Worm (Caenorhabditis elegans) whole organism, L1 larva: ENCODE results near the gene K04A8.1.

Experiments used
- ceh-82 ChIP-seq, 3 experiments: fragments of 150-350 bp in 1 of 3; sonication (generic microtip) in 2 of 3; optimal IDR thresholded peaks; 2 replicates each; lab custom pipeline; 2014 to 2017; ENCODE audit warnings: missing biosample characterization in 3 of 3, missing genetic modification characterization in 3 of 3
- irx-1 ChIP-seq: sonication (generic microtip); optimal IDR thresholded peaks from 2 replicates; lab custom pipeline; 2016; ENCODE audit warnings: missing genetic modification characterization, missing compliant biosample characterization
- lin-13 ChIP-seq: fragments of 150-350 bp; optimal IDR thresholded peaks from 2 replicates; lab custom pipeline; 2014; ENCODE audit warnings: missing biosample characterization, missing genetic modification reagents, missing genetic modification characterization
- mdl-1 ChIP-seq, 2 experiments: fragments of 150-350 bp; optimal IDR thresholded peaks; 2 replicates each; lab custom pipeline; 2014 to 2017; ENCODE audit warnings: missing biosample characterization in 2 of 2, missing genetic modification characterization in 2 of 2, inconsistent platforms in 1 of 2
- mep-1 ChIP-seq: fragments of 150-350 bp; optimal IDR thresholded peaks from 2 replicates; lab custom pipeline; 2014; ENCODE audit warnings: missing biosample characterization, missing genetic modification characterization
- nhr-11 ChIP-seq: fragments of 150-350 bp; optimal IDR thresholded peaks from 2 replicates; lab custom pipeline; 2014; ENCODE audit warnings: missing biosample characterization, missing genetic modification characterization
- nhr-237 ChIP-seq: fragments of 150-350 bp; optimal IDR thresholded peaks from 2 replicates; lab custom pipeline; 2014; ENCODE audit warnings: missing biosample characterization, missing genetic modification characterization
- snpc-4 ChIP-seq: fragments of 150-350 bp; optimal IDR thresholded peaks from 2 replicates; lab custom pipeline; 2014; ENCODE audit warnings: missing biosample characterization, missing genetic modification characterization
- sup-37 ChIP-seq: fragments of 200-800 bp; sonication (Bioruptor generic); optimal IDR thresholded peaks from 2 replicates; lab custom pipeline; 2018; ENCODE audit warnings: mild to moderate bottlenecking, missing genetic modification characterization, missing compliant biosample characterization
- ztf-4 ChIP-seq: fragments of 150-350 bp; optimal IDR thresholded peaks from 2 replicates; lab custom pipeline; 2014; ENCODE audit warnings: missing biosample characterization, missing genetic modification characterization

ce11 chrV:6593700-6594244 lies 27.6 kb downstream of the K04A8.1 start, which contains the start of gene hcp-1:
- TF ChIP-seq mdl-1 (tag; optimal IDR thresholded peaks at IDR 0.05; lab: Kevin White, UChicago), result no peak
- no peak for TF ChIP-seq ceh-82 (tag; optimal IDR thresholded peaks at IDR 0.05; lab: Kevin White, UChicago)
- TF ChIP-seq nhr-11, result no peak
- TF ChIP-seq sup-37 (GFP tag; lab: Kevin White, UChicago), result no peak
- no peak for TF ChIP-seq irx-1
- no peak for TF ChIP-seq lin-13 (GFP tag; lab: Kevin White, UChicago)
- TF ChIP-seq snpc-4, result no peak
- peak; percentile 57 for TF ChIP-seq mep-1 (tag; lab: Kevin White, UChicago)
- no peak for TF ChIP-seq nhr-237 (tag; lab: Kevin White, UChicago)
- TF ChIP-seq ztf-4, result no peak
